Fruit fly (Drosophila melanogaster): Measurements from ENCODE around the gene RpS3.

- TF ChIP-seq lola (GFP tag; optimal IDR thresholded peaks at IDR 0.05), result no peak
- TF ChIP-seq Hnf4 (GFP tag; optimal IDR thresholded peaks at IDR 0.05), result no peak
Measured at dm6 chr3R:23356920-23357386, 1.7 kb upstream of the RpS3 start.

Measured in whole organism, wandering third instar larva.